Worm (Caenorhabditis elegans) whole organism, L4 larva: ENCODE data around the gene clec-217.

ENCODE experiments used
- ama-1 ChIP-seq: fragments of 150-350 bp; optimal IDR thresholded peaks from 2 replicates; lab custom pipeline; 2014; ENCODE audit warnings: inconsistent platforms, mixed read lengths
- ceh-82 ChIP-seq: sonication (generic microtip); optimal IDR thresholded peaks from 2 replicates; lab custom pipeline; 2017; ENCODE audit warnings: missing biosample characterization, missing genetic modification characterization
- dpl-1 ChIP-seq: fragments of 150-350 bp; optimal IDR thresholded peaks from 2 replicates; lab custom pipeline; 2014; ENCODE audit warnings: missing biosample characterization, missing genetic modification reagents, missing genetic modification characterization
- fos-1 ChIP-seq: fragments of 150-350 bp; optimal IDR thresholded peaks from 2 replicates; lab custom pipeline; 2014; ENCODE audit warnings: missing biosample characterization, missing genetic modification characterization
- lin-13 ChIP-seq: fragments of 150-350 bp; optimal IDR thresholded peaks from 2 replicates; lab custom pipeline; 2014; ENCODE audit warnings: missing biosample characterization, missing genetic modification reagents, missing genetic modification characterization
- nhr-10 ChIP-seq: fragments of 150-350 bp; optimal IDR thresholded peaks from 2 replicates; lab custom pipeline; 2014; ENCODE audit warnings: missing biosample characterization, missing genetic modification characterization
- nhr-111 ChIP-seq: fragments of 200-800 bp; sonication (Bioruptor generic); optimal IDR thresholded peaks from 2 replicates; lab custom pipeline; 2018; ENCODE audit warnings: mild to moderate bottlenecking, missing genetic modification characterization, missing compliant biosample characterization
- nhr-28 ChIP-seq: fragments of 150-350 bp; optimal IDR thresholded peaks from 2 replicates; lab custom pipeline; 2014; ENCODE audit warnings: missing biosample characterization, missing genetic modification characterization
- nhr-76 ChIP-seq: fragments of 150-350 bp; optimal IDR thresholded peaks from 2 replicates; lab custom pipeline; 2014; ENCODE audit warnings: missing biosample characterization, missing genetic modification characterization
- pqm-1 ChIP-seq: sonication (generic microtip); optimal IDR thresholded peaks from 2 replicates; lab custom pipeline; 2017; ENCODE audit warnings: missing biosample characterization, missing genetic modification characterization
- unc-39 ChIP-seq: sonication (generic microtip); optimal IDR thresholded peaks from 2 replicates; lab custom pipeline; 2017; ENCODE audit warnings: missing biosample characterization, missing genetic modification characterization
- zip-11 ChIP-seq: fragments of 200-800 bp; sonication (Bioruptor generic); IDR thresholded peaks from 2 replicates; pipeline ENCODE4 v1.3.6; 2022; ENCODE audit warnings: missing genetic modification characterization, missing compliant biosample characterization
- ztf-11 ChIP-seq: fragments of 150-350 bp; optimal IDR thresholded peaks from 2 replicates; lab custom pipeline; 2014; ENCODE audit warnings: missing biosample characterization, missing genetic modification characterization

- no peak for TF ChIP-seq nhr-111 (GFP tag; lab: Kevin White, UChicago)
- TF ChIP-seq zip-11 (GFP tag; lab: Robert Waterston, UW): no peak
- no peak for TF ChIP-seq ama-1 (lab: Kevin White, UChicago)
- no peak for TF ChIP-seq fos-1 (tag; lab: Kevin White, UChicago)
- peak; percentile 76 for TF ChIP-seq pqm-1
- no peak for TF ChIP-seq unc-39 (tag; lab: Kevin White, UChicago)
- no peak for TF ChIP-seq lin-13 (GFP tag; lab: Kevin White, UChicago)
- no peak for TF ChIP-seq nhr-10 (tag; lab: Kevin White, UChicago)
- peak; percentile 66 for TF ChIP-seq nhr-28
- no peak for TF ChIP-seq nhr-76 (tag; lab: Kevin White, UChicago)
- no peak for TF ChIP-seq ceh-82 (tag; lab: Kevin White, UChicago)
- no peak for TF ChIP-seq dpl-1 (GFP tag; lab: Kevin White, UChicago)
- TF ChIP-seq ztf-11: no peak
These were observed 19.2 kb upstream of the clec-217 start, which contains the start of gene let-413 for ce11 chrV:7977701-7978461.
